Worm (Caenorhabditis elegans): ENCODE data around the gene rgs-6.

rgs-6 gene

DNA sequence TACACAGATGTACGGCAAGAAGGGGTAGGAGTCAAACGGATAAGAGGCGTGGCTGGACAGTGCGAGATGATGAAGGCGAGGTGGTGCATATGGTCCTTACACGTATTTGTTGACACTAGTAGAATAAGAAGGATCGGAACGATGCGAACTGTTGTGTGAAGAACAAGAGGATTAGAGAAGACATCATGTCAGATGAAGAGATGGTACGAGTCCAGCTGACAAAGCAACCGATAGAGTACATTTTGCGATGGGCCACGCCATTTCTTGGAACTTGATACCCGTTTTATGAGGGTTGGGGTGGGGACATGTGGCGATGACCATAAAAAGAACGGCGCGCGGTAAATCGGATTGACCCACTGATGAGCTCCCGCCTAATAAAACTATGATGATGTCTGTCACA is 35.2 kb downstream of the rgs-6 start:
- TF ChIP-seq ceh-34 (tag; optimal IDR thresholded peaks at IDR 0.05): peak; percentile 51
- peak; percentile 35 for TF ChIP-seq ref-2 (tag; optimal IDR thresholded peaks at IDR 0.05)
- no peak for TF ChIP-seq hlh-15 (tag; optimal IDR thresholded peaks at IDR 0.05)

DNA sequence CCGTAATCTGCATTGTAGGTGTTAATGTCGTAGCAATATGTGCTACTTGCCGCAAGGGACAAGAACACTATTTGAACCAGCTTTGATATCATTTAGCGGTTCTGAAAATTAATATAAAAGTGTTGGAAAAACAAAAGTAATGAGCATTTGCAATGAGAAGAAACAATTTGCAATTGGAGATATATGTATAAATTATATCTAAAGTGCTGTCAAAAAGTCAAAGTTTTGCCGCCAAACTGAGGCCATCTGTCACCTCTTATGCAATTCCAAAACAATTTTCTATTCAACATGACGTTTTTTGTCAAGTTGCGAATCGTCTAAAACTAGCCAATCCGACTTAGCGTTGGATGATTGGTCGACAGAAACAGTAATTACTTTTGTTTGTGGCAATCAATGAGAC is 36.4 kb downstream of the rgs-6 start, which contains the start of gene W01C8.5:
W01C8.5 (minus strand) TSS at position 101 of the 400 bp plus-strand sequence.
- TF ChIP-seq unc-3 (GFP tag; conservative IDR thresholded peaks at IDR 0.05) (no peak), unc-3 (tag; optimal IDR thresholded peaks at IDR 0.05) (no peak), ahr-1 (tag; optimal IDR thresholded peaks at IDR 0.05) (no peak), ceh-45 (GFP tag; IDR thresholded peaks at IDR 0.05) (no peak)

DNA sequence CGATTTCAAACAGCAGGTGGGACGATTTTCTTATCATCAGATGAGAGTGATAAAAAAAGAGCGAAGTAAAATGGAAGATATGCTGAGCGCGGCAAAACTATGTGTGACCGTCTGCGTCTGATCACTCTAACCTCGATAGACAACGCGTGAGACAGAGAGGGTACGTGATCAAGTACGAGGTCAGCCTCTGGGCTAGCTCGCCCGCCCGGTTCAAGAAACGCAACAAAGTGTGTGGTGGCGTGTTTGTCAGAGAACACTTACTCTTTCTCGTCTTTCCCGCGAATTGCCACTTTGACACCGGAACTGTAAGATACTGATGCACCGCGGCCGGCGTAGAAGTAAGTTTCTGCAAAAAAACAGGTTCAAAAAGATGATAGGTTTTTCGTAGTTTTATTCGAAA is 37.4 kb downstream of the rgs-6 start:
- TF ChIP-seq elt-2 (tag; optimal IDR thresholded peaks at IDR 0.05) (peak; percentile 87), tbx-2 (tag; optimal IDR thresholded peaks at IDR 0.05) (peak; percentile 4), unc-42 (tag; optimal IDR thresholded peaks at IDR 0.05) (no peak)

DNA sequence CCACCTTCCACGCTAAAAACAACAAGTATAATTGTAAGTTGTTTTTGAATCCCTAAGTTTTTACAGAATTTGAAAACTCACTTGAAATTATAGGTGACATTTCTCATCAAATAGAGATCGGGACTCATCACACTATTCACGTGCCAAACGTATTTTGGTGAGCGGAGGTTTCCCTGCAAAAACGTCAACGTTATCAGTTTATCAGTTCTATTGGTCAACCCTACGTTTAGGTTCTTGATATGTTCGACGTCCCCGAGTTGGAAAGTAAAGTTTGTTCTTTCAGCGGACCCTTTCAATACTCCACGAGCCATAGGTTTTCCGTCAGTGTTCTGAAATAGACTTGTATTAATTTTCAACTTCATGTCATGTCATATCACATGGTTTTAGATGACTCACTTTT is 38.2 kb downstream of the rgs-6 start:
- no peak for TF ChIP-seq ceh-14 (tag; optimal IDR thresholded peaks at IDR 0.05)
- TF ChIP-seq elt-2 (tag; optimal IDR thresholded peaks at IDR 0.05): peak; percentile 7
- no peak for TF ChIP-seq ceh-18 (tag; optimal IDR thresholded peaks at IDR 0.05)

DNA sequence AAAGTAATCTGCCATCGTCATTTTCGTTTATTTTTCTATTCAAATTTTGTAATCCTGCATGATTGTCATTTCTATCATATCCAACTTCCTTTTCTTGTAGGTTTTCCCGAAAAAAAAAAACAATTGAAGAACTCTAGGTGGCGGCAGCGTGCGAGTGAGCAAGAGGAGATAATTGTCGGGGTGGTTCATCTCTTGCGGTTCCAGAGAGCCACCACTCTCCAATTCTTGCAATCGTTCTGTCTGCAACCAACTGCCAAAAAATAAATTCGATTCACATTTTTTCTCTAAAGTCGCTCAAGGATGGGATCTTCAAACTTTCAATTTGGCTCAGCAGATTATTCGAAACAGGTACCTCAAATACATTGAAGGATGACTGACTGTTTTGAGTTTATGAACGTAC is 41.5 kb downstream of the rgs-6 start, which contains the start of gene W01C8.1:
W01C8.1 (plus strand) TSS at position 301 of the 400 bp plus-strand sequence.
- TF ChIP-seq ceh-9 (tag; optimal IDR thresholded peaks at IDR 0.05) (no peak), fkh-10 (GFP tag; optimal IDR thresholded peaks at IDR 0.05) (no peak), syd-9 (tag; optimal IDR thresholded peaks at IDR 0.05) (no peak), ceh-31 (tag; optimal IDR thresholded peaks at IDR 0.05) (no peak), ceh-22 (tag; optimal IDR thresholded peaks at IDR 0.05) (no peak)

DNA sequence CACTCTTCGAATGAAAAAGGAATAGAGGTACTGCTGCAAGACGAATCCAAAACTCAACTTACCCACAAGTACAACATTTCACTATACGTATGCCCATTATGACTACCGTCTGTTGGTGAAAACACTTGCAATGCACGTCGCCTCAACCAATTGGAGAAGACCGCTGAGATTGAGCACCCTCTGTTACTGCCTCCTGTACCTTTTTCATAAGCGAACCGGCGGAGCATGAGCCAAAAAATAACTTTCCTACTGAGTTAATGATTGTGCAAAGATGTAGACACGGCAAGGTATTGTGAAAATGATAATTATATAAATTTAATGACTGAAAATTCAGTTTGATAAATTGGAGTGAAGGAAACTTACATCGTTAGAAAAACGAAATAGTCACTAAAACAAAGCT is 44.5 kb downstream of the rgs-6 start:
- TF ChIP-seq ceh-6 (GFP tag; optimal IDR thresholded peaks at IDR 0.05): no peak
- peak; percentile 90 for TF ChIP-seq sdc-2 (tag; optimal IDR thresholded peaks at IDR 0.05)
- no peak for TF ChIP-seq tbx-2 (tag; optimal IDR thresholded peaks at IDR 0.05)
- TF ChIP-seq ttx-3 (tag; optimal IDR thresholded peaks at IDR 0.05): no peak
- no peak for TF ChIP-seq dmd-4 (tag; optimal IDR thresholded peaks at IDR 0.05; ENCODE audit: borderline replicate concordance)

DNA sequence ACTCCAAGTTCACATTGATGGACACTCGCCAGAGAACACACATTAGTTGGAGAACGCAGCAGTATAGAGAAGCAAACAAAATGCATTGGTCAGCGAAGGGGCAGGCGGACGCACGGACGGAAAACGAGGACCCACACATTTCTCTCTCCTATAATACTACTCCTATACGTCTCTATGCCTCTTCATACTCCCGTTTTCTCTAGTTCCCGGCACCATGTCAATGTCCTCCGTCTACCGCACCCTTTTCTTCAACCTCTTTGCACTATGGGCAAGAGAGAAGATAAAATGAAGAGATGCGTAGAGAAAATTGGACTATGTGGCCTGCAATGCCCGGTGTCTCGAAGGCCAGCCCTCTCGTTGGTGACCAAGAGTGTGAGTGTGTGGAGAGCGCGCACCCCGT is 47.5 kb downstream of the rgs-6 start, which contains the start of gene set-20:
set-20 (minus strand) TSS at position 94 of the 400 bp plus-strand sequence.
- TF ChIP-seq rnt-1 (tag; optimal IDR thresholded peaks at IDR 0.05): peak; percentile 88
- no peak for TF ChIP-seq lim-6 (tag; optimal IDR thresholded peaks at IDR 0.05)
- TF ChIP-seq unc-55 (GFP tag; optimal IDR thresholded peaks at IDR 0.05): peak; percentile 78
- TF ChIP-seq K02D7.2 (tag; optimal IDR thresholded peaks at IDR 0.05): no peak
- TF ChIP-seq pros-1 (tag; optimal IDR thresholded peaks at IDR 0.05): peak; percentile 63
- TF ChIP-seq ceh-48 (tag; optimal IDR thresholded peaks at IDR 0.05): peak; percentile 51
- TF ChIP-seq fkh-6 (tag; optimal IDR thresholded peaks at IDR 0.05): no peak
- no peak for TF ChIP-seq K09A11.1 (tag; optimal IDR thresholded peaks at IDR 0.05; ENCODE audit: insufficient read depth)
- peak; percentile 25 for TF ChIP-seq fax-1 (tag; optimal IDR thresholded peaks at IDR 0.05)
- TF ChIP-seq ahr-1 (tag; optimal IDR thresholded peaks at IDR 0.05): no peak
- no peak for TF ChIP-seq pat-9 (tag; optimal IDR thresholded peaks at IDR 0.05)
- TF ChIP-seq ceh-31 (tag; optimal IDR thresholded peaks at IDR 0.05): peak; percentile 92
- TF ChIP-seq hlh-6 (tag; optimal IDR thresholded peaks at IDR 0.05): peak; percentile 46
- peak; percentile 84 for TF ChIP-seq sdc-2 (tag; optimal IDR thresholded peaks at IDR 0.05)
- peak; percentile 79 for TF ChIP-seq ceh-34 (tag; optimal IDR thresholded peaks at IDR 0.05)
- no peak for TF ChIP-seq ceh-9 (tag; optimal IDR thresholded peaks at IDR 0.05)
- TF ChIP-seq pha-4 (tag; optimal IDR thresholded peaks at IDR 0.05): no peak
- TF ChIP-seq zip-5 (tag; optimal IDR thresholded peaks at IDR 0.05): no peak
- no peak for TF ChIP-seq elt-2 (tag; optimal IDR thresholded peaks at IDR 0.05)
- TF ChIP-seq lin-11 (tag; optimal IDR thresholded peaks at IDR 0.05): no peak
- TF ChIP-seq npax-4 (tag; optimal IDR thresholded peaks at IDR 0.05): no peak
- peak; percentile 13 for TF ChIP-seq eyg-1 (tag; optimal IDR thresholded peaks at IDR 0.05)
- TF ChIP-seq unc-3 (GFP tag; conservative IDR thresholded peaks at IDR 0.05): no peak
- TF ChIP-seq unc-3 (tag; optimal IDR thresholded peaks at IDR 0.05): no peak
- TF ChIP-seq pha-2 (tag; optimal IDR thresholded peaks at IDR 0.05): peak; percentile 64
- TF ChIP-seq Y22D7AL.16 (tag; optimal IDR thresholded peaks at IDR 0.05): peak; percentile 10
- peak; percentile 75 for TF ChIP-seq ref-2 (tag; optimal IDR thresholded peaks at IDR 0.05)
- peak; percentile 75 for TF ChIP-seq syd-9 (tag; optimal IDR thresholded peaks at IDR 0.05)
- TF ChIP-seq fkh-10 (GFP tag; optimal IDR thresholded peaks at IDR 0.05): no peak
- TF ChIP-seq ceh-24 (tag; optimal IDR thresholded peaks at IDR 0.05): no peak
